Worm (Caenorhabditis elegans): ENCODE measurements around the gene F41B5.1.

Gene F41B5.1

DNA sequence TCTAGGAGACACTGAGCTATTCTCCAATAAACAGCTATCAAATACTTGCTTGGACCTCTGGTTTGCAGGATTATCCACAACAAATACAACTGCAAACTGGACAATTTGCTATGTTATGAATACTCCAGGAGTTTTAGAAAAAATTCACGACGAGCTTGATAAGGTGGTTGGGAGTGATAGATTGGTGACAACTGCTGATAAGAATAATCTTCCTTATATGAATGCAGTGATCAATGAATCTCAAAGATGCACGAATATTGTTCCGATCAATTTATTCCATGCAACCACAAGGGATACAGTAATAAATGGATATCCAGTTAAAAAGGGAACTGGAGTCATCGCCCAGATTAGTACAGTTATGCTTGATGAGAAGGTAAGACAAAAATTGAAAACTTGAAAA is 3.6 kb upstream of the F41B5.1 start:
- peak; percentile 2 for TF ChIP-seq elt-2 (tag; optimal IDR thresholded peaks at IDR 0.05)
- TF ChIP-seq lin-35 (GFP tag; optimal IDR thresholded peaks at IDR 0.05), result no peak

ce11 chrV:2254553-2255124 is 694 bp upstream of the F41B5.1 start, which contains the start of gene str-253:
Gene str-253, minus strand, starts transcription at chrV:2254603.
- TF ChIP-seq unc-98 (GFP tag; IDR thresholded peaks at IDR 0.05) (no peak), elt-2 (tag; optimal IDR thresholded peaks at IDR 0.05) (no peak), lin-15B (tag; optimal IDR thresholded peaks at IDR 0.05) (no peak), nhr-20 (tag; optimal IDR thresholded peaks at IDR 0.05) (no peak), mab-9 (GFP tag; IDR thresholded peaks at IDR 0.05) (no peak), sup-37 (GFP tag; optimal IDR thresholded peaks at IDR 0.05) (no peak), lin-13 (GFP tag; optimal IDR thresholded peaks at IDR 0.05) (no peak), lin-14 (GFP tag; optimal IDR thresholded peaks at IDR 0.05) (no peak), pax-3 (tag; optimal IDR thresholded peaks at IDR 0.05) (no peak), blmp-1 (tag; optimal IDR thresholded peaks at IDR 0.05) (no peak), fos-1 (tag; optimal IDR thresholded peaks at IDR 0.05) (no peak), unc-130 (tag; optimal IDR thresholded peaks at IDR 0.05) (no peak), egl-27 (tag; optimal IDR thresholded peaks at IDR 0.05) (no peak), dsc-1 (tag; optimal IDR thresholded peaks at IDR 0.05) (no peak), ztf-4 (tag; optimal IDR thresholded peaks at IDR 0.05) (no peak), ceh-63 (GFP tag; optimal IDR thresholded peaks at IDR 0.05) (no peak), lir-3 (tag; optimal IDR thresholded peaks at IDR 0.05; ENCODE audit: poor library complexity) (no peak)

- no peak for TF ChIP-seq C04F5.9 (tag; optimal IDR thresholded peaks at IDR 0.05)
- no peak for TF ChIP-seq C16A3.4 (tag; optimal IDR thresholded peaks at IDR 0.05)
- TF ChIP-seq fos-1 (tag; optimal IDR thresholded peaks at IDR 0.05), result no peak
- no peak for TF ChIP-seq ceh-63 (GFP tag; optimal IDR thresholded peaks at IDR 0.05)
- peak; percentile 92 for TF ChIP-seq nhr-20 (tag; optimal IDR thresholded peaks at IDR 0.05)
- TF ChIP-seq egl-13 (tag; optimal IDR thresholded peaks at IDR 0.05), result no peak
- no peak for TF ChIP-seq snpc-4 (tag; optimal IDR thresholded peaks at IDR 0.05)
- TF ChIP-seq C34B4.2 (tag; optimal IDR thresholded peaks at IDR 0.05), result no peak
- no peak for TF ChIP-seq nhr-77 (tag; optimal IDR thresholded peaks at IDR 0.05)
- no peak for TF ChIP-seq mab-9 (GFP tag; IDR thresholded peaks at IDR 0.05)
- no peak for TF ChIP-seq unc-30 (tag; optimal IDR thresholded peaks at IDR 0.05)
- TF ChIP-seq nhr-19 (GFP tag; conservative IDR thresholded peaks at IDR 0.05), result no peak; the same call in 1 of the 2 replicates
- no peak for TF ChIP-seq nhr-84 (tag; optimal IDR thresholded peaks at IDR 0.05)
- no peak for TF ChIP-seq nhr-28 (tag; optimal IDR thresholded peaks at IDR 0.05)
- TF ChIP-seq skn-1 (tag; optimal IDR thresholded peaks at IDR 0.05), result peak; percentile 97
- peak; percentile 2 to 43 for TF ChIP-seq lsy-2 (tag; optimal IDR thresholded peaks at IDR 0.05)
- peak; percentile 36 to 51 for TF ChIP-seq efl-1 (optimal IDR thresholded peaks at IDR 0.05)
- TF ChIP-seq efl-1 (GFP tag; optimal IDR thresholded peaks at IDR 0.05 in 1 of 2), result no peak
- peak; percentile 24 for TF ChIP-seq tbx-2 (tag; optimal IDR thresholded peaks at IDR 0.05)
- no peak for TF ChIP-seq ceh-88 (GFP tag; IDR thresholded peaks at IDR 0.05)
- no peak for TF ChIP-seq ama-1 (optimal IDR thresholded peaks at IDR 0.05)
- TF ChIP-seq elt-2 (tag; optimal IDR thresholded peaks at IDR 0.05), result no peak
- TF ChIP-seq isw-1 (GFP tag; IDR thresholded peaks at IDR 0.05), result no peak
- TF ChIP-seq lin-35 (GFP tag; optimal IDR thresholded peaks at IDR 0.05), result peak in 1 of 2 experiments; percentile 56
- TF ChIP-seq nhr-85 (tag), result peak; percentile 80
- peak; percentile 34 for TF ChIP-seq mep-1 (tag; optimal IDR thresholded peaks at IDR 0.05)
- TF ChIP-seq unc-130 (tag; optimal IDR thresholded peaks at IDR 0.05), result no peak
- TF ChIP-seq hpl-2 (GFP tag; optimal IDR thresholded peaks at IDR 0.05), result no peak
- TF ChIP-seq lir-3 (tag; optimal IDR thresholded peaks at IDR 0.05; ENCODE audit: poor library complexity), result no peak
- no peak for TF ChIP-seq nhr-90 (tag; optimal IDR thresholded peaks at IDR 0.05; ENCODE audit: poor library complexity)
- no peak for TF ChIP-seq xbp-1 (tag; optimal IDR thresholded peaks at IDR 0.05)
- TF ChIP-seq ztf-11 (tag; optimal IDR thresholded peaks at IDR 0.05), result no peak
- TF ChIP-seq ceh-90 (tag; optimal IDR thresholded peaks at IDR 0.05), result no peak
- no peak for TF ChIP-seq nhr-237 (tag; optimal IDR thresholded peaks at IDR 0.05)
- peak; percentile 1 for TF ChIP-seq rnt-1 (tag; optimal IDR thresholded peaks at IDR 0.05)
- peak; percentile 57 for TF ChIP-seq nhr-71 (tag; optimal IDR thresholded peaks at IDR 0.05)
- TF ChIP-seq sup-37 (GFP tag; optimal IDR thresholded peaks at IDR 0.05), result no peak
- TF ChIP-seq egl-27 (tag; optimal IDR thresholded peaks at IDR 0.05), result no peak
- peak; percentile 57 for TF ChIP-seq snu-23 (GFP tag; optimal IDR thresholded peaks at IDR 0.05)
- no peak for TF ChIP-seq fkh-4 (tag; optimal IDR thresholded peaks at IDR 0.05; ENCODE audit: borderline replicate concordance)
These were observed 4.4 kb downstream of the F41B5.1 start, which contains the start of gene nhr-182 for ce11 chrV:2259750-2260149. Gene nhr-182, minus strand, starts transcription at chrV:2259927.
